Worm (Caenorhabditis elegans) whole organism, young adult: ENCODE measurements around the gene M01H9.3.
A peak's percentile ranks its signal among the peaks of the same experiment; 100 is the strongest.

Source experiments
- D2030.7 ChIP-seq: fragments of 200-800 bp; sonication (Bioruptor generic); IDR thresholded peaks from 2 replicates; pipeline ENCODE4 v1.3.6; 2022; ENCODE audit warnings: missing genetic modification reagents, missing genetic modification characterization, missing compliant biosample characterization
- F33H1.4 ChIP-seq: fragments of 200-800 bp; sonication (Bioruptor generic); IDR thresholded peaks from 2 replicates; pipeline ENCODE4 v1.3.6; 2022; ENCODE audit warnings: missing genetic modification reagents, missing genetic modification characterization, missing compliant biosample characterization
- F39B2.1 ChIP-seq: fragments of 200-800 bp; sonication (Bioruptor generic); IDR thresholded peaks from 2 replicates; pipeline ENCODE4 v1.3.6; 2022; ENCODE audit warnings: missing genetic modification reagents, missing genetic modification characterization, missing compliant biosample characterization
- F49E8.2 ChIP-seq: sonication (generic microtip); optimal IDR thresholded peaks from 3 replicates; lab custom pipeline; 2017; ENCODE audit warnings: missing genetic modification characterization, mild to moderate bottlenecking, missing compliant biosample characterization, antibody characterized with exemption, moderate library complexity; ENCODE audit not compliant: insufficient read depth
- F57A8.1 ChIP-seq: fragments of 200-800 bp; sonication (Bioruptor generic); optimal IDR thresholded peaks from 2 replicates; lab custom pipeline; 2018; ENCODE audit warnings: mild to moderate bottlenecking, missing genetic modification characterization, moderate library complexity, missing compliant biosample characterization
- K11D2.4 ChIP-seq: fragments of 200-800 bp; sonication (Bioruptor generic); IDR thresholded peaks from 2 replicates; pipeline ENCODE4 v1.3.6; 2022; ENCODE audit warnings: missing genetic modification reagents, missing genetic modification characterization, missing compliant biosample characterization
- attf-3 ChIP-seq: fragments of 200-800 bp; sonication (Bioruptor generic); conservative IDR thresholded peaks from 2 replicates; pipeline ENCODE4 v1.3.6; 2022; ENCODE audit warnings: missing genetic modification reagents, missing genetic modification characterization, missing compliant biosample characterization
- attf-5 ChIP-seq: fragments of 200-800 bp; sonication (Bioruptor generic); optimal IDR thresholded peaks from 2 replicates; lab custom pipeline; 2018; ENCODE audit warnings: mild to moderate bottlenecking, missing genetic modification characterization, missing compliant biosample characterization
- attf-6 ChIP-seq: fragments of 200-800 bp; sonication (Bioruptor generic); IDR thresholded peaks from 2 replicates; pipeline ENCODE4 v1.3.6; 2022; ENCODE audit warnings: missing genetic modification reagents, missing genetic modification characterization, missing compliant biosample characterization
- cebp-1 ChIP-seq, 2 experiments: fragments of 200-800 bp in 1 of 2; sonication (Bioruptor generic) in 1 of 2; sonication (generic microtip) in 1 of 2; IDR thresholded peaks in 1 of 2; optimal IDR thresholded peaks in 1 of 2; 2 replicates each; pipeline versions ENCODE4 v1.3.6 to Lab custom; 2017 to 2022; ENCODE audit warnings: missing compliant biosample characterization in 2 of 2, missing genetic modification characterization in 2 of 2, mild to moderate bottlenecking in 1 of 2, missing genetic modification reagents in 1 of 2, moderate library complexity in 1 of 2
- cebp-2 ChIP-seq: fragments of 200-800 bp; sonication (Bioruptor generic); IDR thresholded peaks from 2 replicates; pipeline ENCODE4 v1.3.6; 2022; ENCODE audit warnings: missing genetic modification characterization, missing compliant biosample characterization
- ceh-91 ChIP-seq: fragments of 200-800 bp; sonication (Bioruptor generic); IDR thresholded peaks from 2 replicates; pipeline ENCODE4 v1.3.6; 2022; ENCODE audit warnings: missing genetic modification reagents, missing genetic modification characterization, missing compliant biosample characterization
- dox-1 ChIP-seq: fragments of 200-800 bp; sonication (Bioruptor generic); IDR thresholded peaks from 2 replicates; pipeline ENCODE4 v1.3.6; 2022; ENCODE audit warnings: missing genetic modification reagents, missing genetic modification characterization, missing compliant biosample characterization
- dpff-1 ChIP-seq: sonication (generic microtip); optimal IDR thresholded peaks from 2 replicates; lab custom pipeline; 2017; ENCODE audit warnings: mild to moderate bottlenecking, missing genetic modification characterization, missing compliant biosample characterization
- dpl-1 ChIP-seq: fragments of 150-350 bp; optimal IDR thresholded peaks from 2 replicates; lab custom pipeline; 2014; ENCODE audit warnings: missing biosample characterization, missing genetic modification reagents, missing genetic modification characterization
- egl-18 ChIP-seq: fragments of 200-800 bp; sonication (Bioruptor generic); IDR thresholded peaks from 2 replicates; pipeline ENCODE4 v1.3.6; 2022; ENCODE audit warnings: missing genetic modification reagents, missing genetic modification characterization, missing compliant biosample characterization
- gei-17 ChIP-seq: fragments of 200-800 bp; sonication (Bioruptor generic); optimal IDR thresholded peaks from 2 replicates; lab custom pipeline; 2018; ENCODE audit warnings: mild to moderate bottlenecking, missing genetic modification characterization, missing compliant biosample characterization
- hlh-26 ChIP-seq: fragments of 200-800 bp; sonication (Bioruptor generic); conservative IDR thresholded peaks from 2 replicates; pipeline ENCODE4 v1.3.6; 2022; ENCODE audit warnings: missing genetic modification reagents, missing genetic modification characterization, missing compliant biosample characterization
- hmg-1.2 ChIP-seq: fragments of 200-800 bp; sonication (Bioruptor generic); IDR thresholded peaks from 2 replicates; pipeline ENCODE4 v1.3.6; 2022; ENCODE audit warnings: missing genetic modification reagents, missing genetic modification characterization, missing compliant biosample characterization
- hrde-1 ChIP-seq: sonication (generic microtip); optimal IDR thresholded peaks from 2 replicates; lab custom pipeline; 2016; ENCODE audit warnings: missing genetic modification characterization, mild to moderate bottlenecking, missing compliant biosample characterization, moderate library complexity, missing genotype, missing genetic modification reagents, borderline replicate concordance
- hsf-1 ChIP-seq: fragments of 200-800 bp; sonication (Bioruptor generic); IDR thresholded peaks from 2 replicates; pipeline ENCODE4 v1.3.6; 2022; ENCODE audit warnings: missing genetic modification reagents, missing genetic modification characterization, missing compliant biosample characterization
- lin-26 ChIP-seq: fragments of 200-800 bp; sonication (Bioruptor generic); IDR thresholded peaks from 2 replicates; pipeline ENCODE4 v1.3.6; 2022; ENCODE audit warnings: missing genetic modification reagents, missing genetic modification characterization, missing compliant biosample characterization
- lin-54 ChIP-seq: fragments of 200-800 bp; sonication (Bioruptor generic); optimal IDR thresholded peaks from 2 replicates; lab custom pipeline; 2018; ENCODE audit warnings: mild to moderate bottlenecking, missing genetic modification characterization, missing compliant biosample characterization
- lsl-1 ChIP-seq: fragments of 200-800 bp; sonication (Bioruptor generic); optimal IDR thresholded peaks from 2 replicates; lab custom pipeline; 2018; ENCODE audit warnings: mild to moderate bottlenecking, missing genetic modification characterization, moderate library complexity, missing compliant biosample characterization
- madf-6 ChIP-seq: fragments of 200-800 bp; sonication (Bioruptor generic); IDR thresholded peaks from 2 replicates; pipeline ENCODE4 v1.3.6; 2022; ENCODE audit warnings: missing genetic modification reagents, missing genetic modification characterization, missing compliant biosample characterization
- madf-8 ChIP-seq: fragments of 200-800 bp; sonication (Bioruptor generic); conservative IDR thresholded peaks from 2 replicates; pipeline ENCODE4 v1.3.6; 2022; ENCODE audit warnings: missing genetic modification reagents, missing genetic modification characterization, missing compliant biosample characterization
- mcd-1 ChIP-seq: fragments of 200-800 bp; sonication (Bioruptor generic); IDR thresholded peaks from 2 replicates; pipeline ENCODE4 v1.3.6; 2022; ENCODE audit warnings: missing genetic modification reagents, missing genetic modification characterization, missing compliant biosample characterization
- nfya-2 ChIP-seq: fragments of 200-800 bp; sonication (Bioruptor generic); IDR thresholded peaks from 2 replicates; pipeline ENCODE4 v1.3.6; 2022; ENCODE audit warnings: missing genetic modification reagents, missing genetic modification characterization, missing compliant biosample characterization
- pbrm-1 ChIP-seq: fragments of 200-800 bp; sonication (Bioruptor generic); IDR thresholded peaks from 2 replicates; pipeline ENCODE4 v1.3.6; 2022; ENCODE audit warnings: missing genetic modification reagents, missing genetic modification characterization, missing compliant biosample characterization
- pha-4 ChIP-seq: fragments of 150-350 bp; sonication (generic microtip); optimal IDR thresholded peaks from 2 replicates; lab custom pipeline; 2014; ENCODE audit warnings: missing biosample characterization, missing genetic modification reagents, missing genetic modification characterization
- rcor-1 ChIP-seq: fragments of 200-800 bp; sonication (Bioruptor generic); IDR thresholded peaks from 2 replicates; pipeline ENCODE4 v1.3.6; 2022; ENCODE audit warnings: missing genetic modification reagents, missing genetic modification characterization, missing compliant biosample characterization
- rpc-1 ChIP-seq, 2 experiments: fragments of 150-350 bp in 1 of 2; sonication (generic microtip) in 1 of 2; optimal IDR thresholded peaks; 2 replicates each; lab custom pipeline; 2014 to 2018; ENCODE audit warnings: missing biosample characterization in 1 of 2, missing genetic modification characterization in 1 of 2, missing genetic modification reagents in 1 of 2, missing genotype in 1 of 2
- sea-2 ChIP-seq: fragments of 200-800 bp; sonication (Bioruptor generic); IDR thresholded peaks from 2 replicates; pipeline ENCODE4 v1.3.6; 2022; ENCODE audit warnings: missing genetic modification characterization, missing compliant biosample characterization
- sptf-2 ChIP-seq: fragments of 200-800 bp; sonication (Bioruptor generic); optimal IDR thresholded peaks from 2 replicates; lab custom pipeline; 2018; ENCODE audit warnings: mild to moderate bottlenecking, missing genetic modification characterization, missing compliant biosample characterization
- xnd-1 ChIP-seq: sonication (generic microtip); optimal IDR thresholded peaks from 2 replicates; lab custom pipeline; 2016; ENCODE audit warnings: missing genotype, missing genetic modification reagents, missing genetic modification characterization, missing compliant biosample characterization
- zfh-2 ChIP-seq: fragments of 200-800 bp; sonication (Bioruptor generic); conservative IDR thresholded peaks from 2 replicates; pipeline ENCODE4 v1.3.6; 2022; ENCODE audit warnings: missing genetic modification reagents, missing genetic modification characterization, missing compliant biosample characterization
- zim-3 ChIP-seq: sonication (generic microtip); optimal IDR thresholded peaks from 2 replicates; lab custom pipeline; 2017; ENCODE audit warnings: mild to moderate bottlenecking, missing genetic modification characterization, moderate library complexity, missing compliant biosample characterization
- ztf-22 ChIP-seq: fragments of 200-800 bp; sonication (Bioruptor generic); optimal IDR thresholded peaks from 2 replicates; lab custom pipeline; 2018; ENCODE audit warnings: mild to moderate bottlenecking, missing genetic modification characterization, moderate library complexity, missing compliant biosample characterization
- ztf-28 ChIP-seq: fragments of 200-800 bp; sonication (Bioruptor generic); IDR thresholded peaks from 2 replicates; pipeline ENCODE4 v1.3.6; 2022; ENCODE audit warnings: missing genetic modification reagents, missing genetic modification characterization, missing compliant biosample characterization

Gene M01H9.3

DNA sequence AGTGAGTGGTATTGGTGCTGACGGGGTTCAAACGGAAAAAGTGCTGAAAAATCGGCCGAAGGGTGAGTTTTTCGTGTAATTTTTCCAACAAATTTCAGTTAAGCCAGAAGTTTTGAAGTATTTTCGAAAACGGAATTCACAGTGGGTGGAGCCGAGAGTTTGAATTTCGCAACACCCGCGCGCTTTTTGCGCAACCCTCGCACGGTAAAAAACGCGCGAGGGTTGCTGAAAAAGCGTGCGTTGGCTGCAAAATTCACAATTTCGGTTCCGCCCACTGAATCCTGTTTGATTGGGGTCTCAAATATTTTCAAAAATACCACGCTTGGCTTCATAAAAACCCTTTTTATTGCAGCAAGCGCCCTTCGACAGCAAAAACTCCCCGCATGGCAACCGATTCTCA lies 29.5 kb downstream of the M01H9.3 start:
- TF ChIP-seq zim-3 (no peak), zfh-2 (0 out of 2 replicates have a peak, but pooled peaks have one; percentile 13), lsl-1 (GFP tag; lab: Kevin White, UChicago) (peak; percentile 58), pha-4 (no peak), mcd-1 (GFP tag; lab: Robert Waterston, UW) (0 out of 2 replicates have a peak, but pooled peaks have one; percentile 42), xnd-1 (tag; lab: Kevin White, UChicago) (no peak), hsf-1 (GFP tag; lab: Robert Waterston, UW) (0 out of 2 replicates have a peak, but pooled peaks have one; percentile 30), sea-2 (GFP tag; lab: Robert Waterston, UW) (no peak), egl-18 (GFP tag; lab: Robert Waterston, UW) (no peak), rpc-1 (optimal IDR thresholded peaks at IDR 0.05; lab: Kevin White, UChicago) (peak; percentile 19), rpc-1 (tag; optimal IDR thresholded peaks at IDR 0.05; lab: Kevin White, UChicago) (no peak), attf-6 (GFP tag; lab: Robert Waterston, UW) (no peak), lin-54 (GFP tag; lab: Kevin White, UChicago) (peak; percentile 54), sptf-2 (GFP tag; lab: Kevin White, UChicago) (no peak), madf-6 (GFP tag; lab: Robert Waterston, UW) (peak; percentile 67), dpl-1 (GFP tag; lab: Kevin White, UChicago) (peak; percentile 30), attf-5 (no peak), pbrm-1 (GFP tag; lab: Robert Waterston, UW) (peak; percentile 57), nfya-2 (no peak), ceh-91 (GFP tag; lab: Robert Waterston, UW) (0 out of 2 replicates have a peak, but pooled peaks have one; percentile 35), dox-1 (peak; percentile 43; the same call in 1 of the 2 replicates), rcor-1 (GFP tag; lab: Robert Waterston, UW) (peak; percentile 18; the same call in 1 of the 2 replicates), ztf-28 (GFP tag; lab: Robert Waterston, UW) (peak; percentile 56; the same call in 1 of the 2 replicates), K11D2.4 (GFP tag; lab: Robert Waterston, UW) (no peak), cebp-1 (GFP tag; IDR thresholded peaks at IDR 0.05; lab: Robert Waterston, UW) (no peak), cebp-1 (tag; optimal IDR thresholded peaks at IDR 0.05; lab: Kevin White, UChicago) (peak; percentile 91), madf-8 (GFP tag; lab: Robert Waterston, UW) (no peak), cebp-2 (GFP tag; lab: Robert Waterston, UW) (no peak), F39B2.1 (GFP tag; lab: Robert Waterston, UW) (0 out of 2 replicates have a peak, but pooled peaks have one; percentile 12), hlh-26 (GFP tag; lab: Robert Waterston, UW) (no peak), F49E8.2 (tag; lab: Kevin White, UChicago) (peak; percentile 53), hrde-1 (no peak), D2030.7 (peak; percentile 44), lin-26 (GFP tag; lab: Robert Waterston, UW) (peak; percentile 37; the same call in 1 of the 2 replicates), ztf-22 (GFP tag; lab: Kevin White, UChicago) (no peak), F33H1.4 (GFP tag; lab: Robert Waterston, UW) (peak; percentile 66)

DNA sequence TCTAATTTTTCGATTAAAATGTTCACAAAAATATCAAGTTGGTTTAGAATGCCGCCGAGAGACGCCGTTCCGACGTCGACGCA lies 29.7 kb downstream of the M01H9.3 start, which contains the start of gene chat-1:
chat-1 (plus strand) TSS at position 48 of the 83 bp plus-strand sequence.
- no peak for TF ChIP-seq F57A8.1 (GFP tag; lab: Kevin White, UChicago)
- no peak for TF ChIP-seq attf-3
- no peak for TF ChIP-seq gei-17 (GFP tag; lab: Kevin White, UChicago)
- no peak for TF ChIP-seq dpff-1 (tag; lab: Kevin White, UChicago)
- no peak for TF ChIP-seq hmg-1.2 (GFP tag; lab: Robert Waterston, UW)
